Fruit fly (Drosophila melanogaster): ENCODE results near the gene TotC.

The TotC gene

dm6 chr3R:20833664-20834063 is 39.1 kb upstream of the TotC start (continued):
- TF ChIP-seq tna (GFP tag; IDR thresholded peaks at IDR 0.05; ENCODE audit: partially characterized antibody) (no peak), cas (GFP tag; IDR thresholded peaks at IDR 0.05) (no peak), ken (GFP tag; IDR thresholded peaks at IDR 0.05) (no peak), CG1233 (GFP tag; optimal IDR thresholded peaks at IDR 0.05) (no peak), Drgx (GFP tag; IDR thresholded peaks at IDR 0.05) (0 out of 2 replicates have a peak, but pooled peaks have one; percentile 37), org-1 (GFP tag; optimal IDR thresholded peaks at IDR 0.05) (no peak), fu2 (GFP tag; optimal IDR thresholded peaks at IDR 0.05) (no peak), danr (GFP tag; IDR thresholded peaks at IDR 0.05) (no peak), CG12391 (tag; optimal IDR thresholded peaks at IDR 0.05) (peak; percentile 45), CG6272 (GFP tag; IDR thresholded peaks at IDR 0.05) (no peak), p53 (GFP tag; optimal IDR thresholded peaks at IDR 0.05) (no peak), CG6254 (GFP tag; optimal IDR thresholded peaks at IDR 0.05) (no peak), caup (GFP tag; optimal IDR thresholded peaks at IDR 0.05; ENCODE audit: severe bottlenecking) (no peak), CG11504 (tag; optimal IDR thresholded peaks at IDR 0.05) (peak; percentile 48), YL-1 (GFP tag; optimal IDR thresholded peaks at IDR 0.05) (no peak), Atf6 (GFP tag; IDR thresholded peaks at IDR 0.05) (peak; percentile 32; the same call in 1 of the 2 replicates), Nf-YC (tag; optimal IDR thresholded peaks at IDR 0.05) (no peak), knrl (GFP tag; IDR thresholded peaks at IDR 0.05; ENCODE audit: partially characterized antibody) (no peak), CG2199 (GFP tag; IDR thresholded peaks at IDR 0.05) (0 out of 3 replicates have a peak, but pooled peaks have one; percentile 15), Antp (GFP tag; optimal IDR thresholded peaks at IDR 0.05) (no peak), br (optimal IDR thresholded peaks at IDR 0.05) (no peak), fd3F (GFP tag; optimal IDR thresholded peaks at IDR 0.05) (no peak), CG5245 (GFP tag; optimal IDR thresholded peaks at IDR 0.05) (no peak), gfzf (GFP tag; optimal IDR thresholded peaks at IDR 0.05) (no peak), MESR4 (GFP tag; optimal IDR thresholded peaks at IDR 0.05) (no peak), CG4730 (GFP tag; IDR thresholded peaks at IDR 0.05) (no peak), CG17328 (GFP tag; IDR thresholded peaks at IDR 0.05) (peak; percentile 44), CG10267 (tag; optimal IDR thresholded peaks at IDR 0.05) (no peak), CG9817 (tag; optimal IDR thresholded peaks at IDR 0.05) (no peak), CG12219 (GFP tag; optimal IDR thresholded peaks at IDR 0.05) (no peak), Sin3A (optimal IDR thresholded peaks at IDR 0.05) (no peak), maf-S (GFP tag; optimal IDR thresholded peaks at IDR 0.05) (no peak), CG5953 (GFP tag; IDR thresholded peaks at IDR 0.05) (no peak), NC2β (GFP tag; optimal IDR thresholded peaks at IDR 0.05) (no peak), zfh1 (GFP tag; IDR thresholded peaks at IDR 0.05) (no peak), CHES-1-like (GFP tag; optimal IDR thresholded peaks at IDR 0.05) (no peak), CG10979 (tag; optimal IDR thresholded peaks at IDR 0.05) (peak; percentile 37), sqz (GFP tag; optimal IDR thresholded peaks at IDR 0.05) (peak; percentile 7), bbx (GFP tag; IDR thresholded peaks at IDR 0.05; ENCODE audit: partially characterized antibody) (no peak), toy (GFP tag; IDR thresholded peaks at IDR 0.05) (no peak), D19A (tag; optimal IDR thresholded peaks at IDR 0.05) (no peak), HLHmδ (GFP tag; optimal IDR thresholded peaks at IDR 0.05) (no peak), CG16863 (GFP tag; optimal IDR thresholded peaks at IDR 0.05) (no peak), lilli (GFP tag; optimal IDR thresholded peaks at IDR 0.05) (no peak), CG8359 (GFP tag; optimal IDR thresholded peaks at IDR 0.05; ENCODE audit: borderline replicate concordance) (no peak), ems (GFP tag; optimal IDR thresholded peaks at IDR 0.05) (no peak), zfh2 (GFP tag; optimal IDR thresholded peaks at IDR 0.05) (no peak), sc (optimal IDR thresholded peaks at IDR 0.05) (no peak), sc (GFP tag; optimal IDR thresholded peaks at IDR 0.05) (no peak), Dref (GFP tag; IDR thresholded peaks at IDR 0.05) (no peak), abd-A (tag; optimal IDR thresholded peaks at IDR 0.05) (no peak), Mrtf (GFP tag; IDR thresholded peaks at IDR 0.05) (no peak), CG17568 (GFP tag; optimal IDR thresholded peaks at IDR 0.05) (no peak)

Measured in whole organism, embryonic.